Worm (Caenorhabditis elegans) whole organism, L4 larva: ENCODE measurements around the gene nlp-30.

ENCODE experiments used
- Y75B8A.6 ChIP-seq: fragments of 200-800 bp; sonication (Bioruptor generic); IDR thresholded peaks from 2 replicates; pipeline ENCODE4 v1.3.6; 2022; ENCODE audit warnings: missing genetic modification reagents, missing genetic modification characterization, missing compliant biosample characterization
- ZK337.2 ChIP-seq: fragments of 200-800 bp; sonication (Bioruptor generic); IDR thresholded peaks from 2 replicates; pipeline ENCODE4 v1.3.6; 2022; ENCODE audit warnings: missing genetic modification reagents, missing genetic modification characterization, missing compliant biosample characterization
- arid-1 ChIP-seq: fragments of 200-800 bp; sonication (Bioruptor generic); conservative IDR thresholded peaks from 2 replicates; pipeline ENCODE4 v1.3.6; 2022; ENCODE audit warnings: missing genetic modification reagents, missing genetic modification characterization, missing compliant biosample characterization
- attf-4 ChIP-seq: sonication (generic microtip); optimal IDR thresholded peaks from 3 replicates; lab custom pipeline; 2017; ENCODE audit warnings: missing biosample characterization, missing genetic modification characterization
- ceh-20 ChIP-seq: fragments of 200-800 bp; sonication (Bioruptor generic); IDR thresholded peaks from 2 replicates; pipeline ENCODE4 v1.3.6; 2022; ENCODE audit warnings: missing genetic modification reagents, missing genetic modification characterization, missing compliant biosample characterization
- ceh-28 ChIP-seq: fragments of 150-350 bp; optimal IDR thresholded peaks from 2 replicates; lab custom pipeline; 2014; ENCODE audit warnings: missing biosample characterization, missing genetic modification reagents, missing genetic modification characterization
- ceh-32 ChIP-seq: sonication (generic microtip); optimal IDR thresholded peaks from 2 replicates; lab custom pipeline; 2016; ENCODE audit warnings: mild to moderate bottlenecking, missing genetic modification characterization, missing compliant biosample characterization; ENCODE audit not compliant: poor library complexity
- ces-1 ChIP-seq: fragments of 150-350 bp; sonication (generic microtip); optimal IDR thresholded peaks from 4 replicates; lab custom pipeline; 2014; ENCODE audit warnings: missing biosample characterization, missing genetic modification reagents, missing genetic modification characterization
- cey-2 ChIP-seq: sonication (generic microtip); optimal IDR thresholded peaks from 3 replicates; lab custom pipeline; 2017; ENCODE audit warnings: missing genetic modification characterization, mild to moderate bottlenecking, missing compliant biosample characterization, antibody characterized with exemption, borderline replicate concordance; ENCODE audit not compliant: insufficient read depth
- daf-19 ChIP-seq: fragments of 200-800 bp; sonication (Bioruptor generic); conservative IDR thresholded peaks from 2 replicates; pipeline ENCODE4 v1.3.6; 2022; ENCODE audit warnings: missing genetic modification characterization, missing compliant biosample characterization
- dmd-8 ChIP-seq: fragments of 200-800 bp; sonication (Bioruptor generic); IDR thresholded peaks from 2 replicates; pipeline ENCODE4 v1.3.6; 2022; ENCODE audit warnings: missing genetic modification characterization, missing compliant biosample characterization
- dmd-9 ChIP-seq: fragments of 200-800 bp; sonication (Bioruptor generic); IDR thresholded peaks from 2 replicates; pipeline ENCODE4 v1.3.6; 2022; ENCODE audit warnings: missing genetic modification reagents, missing genetic modification characterization, missing compliant biosample characterization
- dpl-1 ChIP-seq: fragments of 150-350 bp; optimal IDR thresholded peaks from 2 replicates; lab custom pipeline; 2014; ENCODE audit warnings: missing biosample characterization, missing genetic modification reagents, missing genetic modification characterization
- fkh-10 ChIP-seq: fragments of 150-350 bp; optimal IDR thresholded peaks from 2 replicates; lab custom pipeline; 2014; ENCODE audit warnings: missing biosample characterization, missing genetic modification reagents, missing genetic modification characterization
- fos-1 ChIP-seq: fragments of 150-350 bp; optimal IDR thresholded peaks from 2 replicates; lab custom pipeline; 2014; ENCODE audit warnings: missing biosample characterization, missing genetic modification characterization
- hmg-1.1 ChIP-seq: fragments of 200-800 bp; sonication (Bioruptor generic); IDR thresholded peaks from 2 replicates; pipeline ENCODE4 v1.3.6; 2022; ENCODE audit warnings: missing genetic modification reagents, missing genetic modification characterization, missing compliant biosample characterization
- lin-29 ChIP-seq: fragments of 200-800 bp; sonication (Bioruptor generic); IDR thresholded peaks from 2 replicates; pipeline ENCODE4 v1.3.6; 2022; ENCODE audit warnings: missing genetic modification reagents, missing genetic modification characterization, missing compliant biosample characterization
- lin-39 ChIP-seq: fragments of 150-350 bp; optimal IDR thresholded peaks from 2 replicates; lab custom pipeline; 2014; ENCODE audit warnings: missing biosample characterization, missing genetic modification reagents, missing genetic modification characterization
- lir-3 ChIP-seq: sonication (generic microtip); optimal IDR thresholded peaks from 2 replicates; lab custom pipeline; 2016; ENCODE audit warnings: mild to moderate bottlenecking, missing genetic modification characterization, missing compliant biosample characterization
- mdl-1 ChIP-seq, 2 experiments: fragments of 150-350 bp in 1 of 2; sonication (generic microtip) in 1 of 2; optimal IDR thresholded peaks; 2 replicates each; lab custom pipeline; 2014 to 2017; ENCODE audit warnings: missing biosample characterization in 2 of 2, missing genetic modification characterization in 2 of 2
- mdt-29 ChIP-seq: fragments of 200-800 bp; sonication (Bioruptor generic); IDR thresholded peaks from 2 replicates; pipeline ENCODE4 v1.3.6; 2022; ENCODE audit warnings: missing genetic modification reagents, missing genetic modification characterization, missing compliant biosample characterization
- mep-1 ChIP-seq: fragments of 150-350 bp; sonication (generic microtip); optimal IDR thresholded peaks from 3 replicates; lab custom pipeline; 2014; ENCODE audit warnings: missing biosample characterization, missing genetic modification characterization
- mes-2 ChIP-seq: sonication (generic microtip); optimal IDR thresholded peaks from 2 replicates; lab custom pipeline; 2016; ENCODE audit warnings: missing genotype, mild to moderate bottlenecking, missing genetic modification characterization, missing compliant biosample characterization; ENCODE audit not compliant: poor library complexity, severe bottlenecking
- mxl-3 ChIP-seq: fragments of 200-800 bp; sonication (Bioruptor generic); optimal IDR thresholded peaks from 2 replicates; lab custom pipeline; 2018; ENCODE audit warnings: mild to moderate bottlenecking, missing genetic modification characterization, missing compliant biosample characterization
- nhr-11 ChIP-seq: fragments of 150-350 bp; optimal IDR thresholded peaks from 2 replicates; lab custom pipeline; 2014; ENCODE audit warnings: missing biosample characterization, missing genetic modification characterization
- nhr-111 ChIP-seq: fragments of 200-800 bp; sonication (Bioruptor generic); optimal IDR thresholded peaks from 2 replicates; lab custom pipeline; 2018; ENCODE audit warnings: mild to moderate bottlenecking, missing genetic modification characterization, missing compliant biosample characterization
- nhr-28 ChIP-seq: fragments of 150-350 bp; optimal IDR thresholded peaks from 2 replicates; lab custom pipeline; 2014; ENCODE audit warnings: missing biosample characterization, missing genetic modification characterization
- nhr-42 ChIP-seq: fragments of 200-800 bp; sonication (Bioruptor generic); IDR thresholded peaks from 2 replicates; pipeline ENCODE4 v1.3.6; 2022; ENCODE audit warnings: missing genetic modification characterization, missing compliant biosample characterization
- nhr-6 ChIP-seq: fragments of 150-350 bp; optimal IDR thresholded peaks from 2 replicates; lab custom pipeline; 2014; ENCODE audit warnings: missing biosample characterization, missing genetic modification characterization
- nhr-76 ChIP-seq: fragments of 150-350 bp; optimal IDR thresholded peaks from 2 replicates; lab custom pipeline; 2014; ENCODE audit warnings: missing biosample characterization, missing genetic modification characterization
- pha-4 ChIP-seq, 2 experiments: fragments of 150-350 bp in 1 of 2; fragments of 200-800 bp in 1 of 2; sonication (Bioruptor generic) in 1 of 2; IDR thresholded peaks in 1 of 2; optimal IDR thresholded peaks in 1 of 2; 2 replicates each; pipeline versions ENCODE4 v1.3.6 to Lab custom; 2014 to 2022; ENCODE audit warnings: missing genetic modification characterization in 2 of 2, missing genetic modification reagents in 2 of 2, missing biosample characterization in 1 of 2, missing compliant biosample characterization in 1 of 2
- php-3 ChIP-seq: fragments of 200-800 bp; sonication (Bioruptor generic); IDR thresholded peaks from 2 replicates; pipeline ENCODE4 v1.3.6; 2022; ENCODE audit warnings: missing genetic modification reagents, missing genetic modification characterization, missing compliant biosample characterization
- saeg-2 ChIP-seq: fragments of 200-800 bp; sonication (Bioruptor generic); IDR thresholded peaks from 2 replicates; pipeline ENCODE4 v1.3.6; 2022; ENCODE audit warnings: missing genetic modification reagents, missing genetic modification characterization, missing compliant biosample characterization
- skn-1 ChIP-seq: fragments of 150-350 bp; optimal IDR thresholded peaks from 2 replicates; lab custom pipeline; 2014; ENCODE audit warnings: missing biosample characterization, missing genetic modification characterization
- spr-1 ChIP-seq: sonication (generic microtip); optimal IDR thresholded peaks from 2 replicates; lab custom pipeline; 2016; ENCODE audit warnings: mild to moderate bottlenecking, missing genetic modification characterization, missing compliant biosample characterization
- tra-1 ChIP-seq: fragments of 200-800 bp; sonication (Bioruptor generic); IDR thresholded peaks from 2 replicates; pipeline ENCODE4 v1.3.6; 2022; ENCODE audit warnings: missing genetic modification reagents, missing genetic modification characterization, missing compliant biosample characterization
- zip-11 ChIP-seq: fragments of 200-800 bp; sonication (Bioruptor generic); IDR thresholded peaks from 2 replicates; pipeline ENCODE4 v1.3.6; 2022; ENCODE audit warnings: missing genetic modification characterization, missing compliant biosample characterization
- zip-2 ChIP-seq: fragments of 150-350 bp; optimal IDR thresholded peaks from 2 replicates; lab custom pipeline; 2014; ENCODE audit warnings: missing biosample characterization, missing genetic modification characterization
- ztf-11 ChIP-seq: fragments of 150-350 bp; optimal IDR thresholded peaks from 2 replicates; lab custom pipeline; 2014; ENCODE audit warnings: missing biosample characterization, missing genetic modification characterization

The nlp-30 gene

DNA sequence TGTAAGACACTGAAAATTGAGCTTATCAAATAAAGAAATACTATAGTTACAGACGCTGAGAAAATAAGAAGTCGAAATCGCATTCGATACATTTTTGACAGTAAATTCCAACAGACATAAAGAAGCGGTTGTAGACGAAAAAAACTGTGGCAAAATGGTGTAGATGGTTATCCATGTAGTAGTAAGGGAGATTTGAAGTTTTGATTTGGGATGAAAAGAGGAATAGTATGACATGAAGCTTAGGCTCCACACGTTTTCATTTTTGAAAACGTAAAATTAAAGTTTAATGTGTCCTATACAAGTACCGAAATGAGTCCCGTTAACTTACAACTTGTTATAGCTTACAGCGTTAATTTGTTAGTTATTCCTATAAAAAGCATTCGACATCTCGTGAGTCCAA lies 12.3 kb downstream of the nlp-30 start, which contains the start of gene K09D9.9:
Gene K09D9.9, minus strand, starts transcription at position 101 of the 400 bp plus-strand sequence.
- no peak for TF ChIP-seq mdl-1 (tag; optimal IDR thresholded peaks at IDR 0.05; lab: Kevin White, UChicago)
- no peak for TF ChIP-seq mep-1
- TF ChIP-seq daf-19 (GFP tag; lab: Robert Waterston, UW) = no peak
- no peak for TF ChIP-seq lir-3 (tag; lab: Kevin White, UChicago)
- no peak for TF ChIP-seq saeg-2 (GFP tag; lab: Robert Waterston, UW)
- no peak for TF ChIP-seq mxl-3 (GFP tag; lab: Kevin White, UChicago)
- no peak for TF ChIP-seq ZK337.2 (GFP tag; lab: Robert Waterston, UW)
- no peak for TF ChIP-seq tra-1 (GFP tag; lab: Robert Waterston, UW)
- TF ChIP-seq Y75B8A.6 = no peak
- no peak for TF ChIP-seq spr-1 (tag; lab: Kevin White, UChicago)
- TF ChIP-seq nhr-6 (tag; lab: Kevin White, UChicago) = no peak
- no peak for TF ChIP-seq nhr-28 (tag; lab: Kevin White, UChicago)
- TF ChIP-seq cey-2 (tag; lab: Kevin White, UChicago) = no peak
- TF ChIP-seq ceh-32 (tag; lab: Kevin White, UChicago) = no peak
- no peak for TF ChIP-seq mdt-29 (GFP tag; lab: Robert Waterston, UW)
- no peak for TF ChIP-seq fkh-10 (GFP tag; lab: Kevin White, UChicago)
- TF ChIP-seq ceh-28 (tag; lab: Kevin White, UChicago) = no peak
- no peak for TF ChIP-seq nhr-76 (tag; lab: Kevin White, UChicago)
- TF ChIP-seq nhr-42 (GFP tag; lab: Robert Waterston, UW) = no peak
- no peak for TF ChIP-seq dmd-9 (GFP tag; lab: Robert Waterston, UW)

DNA sequence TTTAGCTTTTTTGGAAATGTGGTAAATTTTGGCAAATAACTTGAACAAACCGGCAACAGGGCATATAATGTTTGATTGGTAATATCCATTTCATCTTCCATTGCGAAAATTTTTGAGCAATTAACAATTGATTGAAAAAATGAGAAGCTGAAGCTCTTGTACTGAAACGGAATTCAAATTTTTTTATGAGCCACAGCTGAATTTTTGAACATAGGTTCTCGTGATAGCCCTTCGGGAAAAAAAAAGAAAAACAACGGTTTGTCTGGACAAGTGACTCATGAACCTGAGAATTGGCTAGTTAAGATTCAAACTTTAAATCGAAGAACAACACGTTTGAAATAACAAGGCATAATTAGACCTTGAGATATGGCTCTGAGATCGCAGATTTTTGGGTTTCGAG lies 14.1 kb downstream of the nlp-30 start, which contains the start of gene srx-62:
Gene srx-62, minus strand, starts transcription at position 101 of the 400 bp plus-strand sequence.
- TF ChIP-seq mxl-3 (GFP tag; lab: Kevin White, UChicago) = no peak
- TF ChIP-seq attf-4 = no peak
- TF ChIP-seq hmg-1.1 (GFP tag; lab: Robert Waterston, UW) = no peak
- no peak for TF ChIP-seq lin-29
- TF ChIP-seq mes-2 (tag; lab: Kevin White, UChicago) = no peak
- TF ChIP-seq skn-1 (tag; lab: Kevin White, UChicago) = no peak
- no peak for TF ChIP-seq pha-4 (GFP tag; IDR thresholded peaks at IDR 0.05; lab: Robert Waterston, UW)
- no peak for TF ChIP-seq pha-4 (tag; optimal IDR thresholded peaks at IDR 0.05; lab: Kevin White, UChicago)
- no peak for TF ChIP-seq nhr-111 (GFP tag; lab: Kevin White, UChicago)

DNA sequence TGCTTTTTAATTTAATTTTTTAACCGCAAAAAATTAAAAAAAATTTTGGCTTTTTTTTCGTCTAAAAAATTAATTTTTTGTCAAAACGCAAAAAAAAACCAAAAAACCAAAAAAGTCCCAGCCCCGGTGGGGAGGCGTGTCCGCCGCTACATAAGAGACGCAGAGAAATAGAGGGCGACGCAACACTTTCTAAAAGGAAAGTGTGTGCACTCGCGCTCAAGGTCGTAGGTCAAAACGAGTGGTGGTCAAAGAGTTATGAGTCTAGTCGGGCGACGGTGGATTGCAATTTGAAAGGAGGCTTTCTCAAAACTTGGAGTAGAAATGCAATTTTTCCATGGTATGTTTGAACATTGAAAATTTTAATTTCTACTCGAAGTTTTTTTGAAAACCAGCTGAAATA lies 22.8 kb downstream of the nlp-30 start:
- no peak for TF ChIP-seq dmd-9 (GFP tag; lab: Robert Waterston, UW)
- TF ChIP-seq ztf-11 (tag; lab: Kevin White, UChicago) = no peak
- TF ChIP-seq zip-11 (GFP tag; lab: Robert Waterston, UW) = no peak
- TF ChIP-seq tra-1 (GFP tag; lab: Robert Waterston, UW) = no peak
- TF ChIP-seq lin-39 (tag; lab: Kevin White, UChicago) = no peak
- TF ChIP-seq ces-1 = no peak
- TF ChIP-seq fos-1 (tag; lab: Kevin White, UChicago) = no peak
- no peak for TF ChIP-seq mep-1
- TF ChIP-seq arid-1 = no peak
- TF ChIP-seq zip-2 (tag; lab: Kevin White, UChicago) = no peak
- no peak for TF ChIP-seq mes-2 (tag; lab: Kevin White, UChicago)
- no peak for TF ChIP-seq ceh-20 (GFP tag; lab: Robert Waterston, UW)
- TF ChIP-seq lin-29 = no peak
- TF ChIP-seq dpl-1 = no peak
- TF ChIP-seq nhr-11 (tag; lab: Kevin White, UChicago) = no peak
- no peak for TF ChIP-seq php-3
- no peak for TF ChIP-seq nhr-111 (GFP tag; lab: Kevin White, UChicago)
- no peak for TF ChIP-seq lir-3 (tag; lab: Kevin White, UChicago)
- no peak for TF ChIP-seq dmd-8 (GFP tag; lab: Robert Waterston, UW)
